Fruit fly (Drosophila melanogaster) whole organism, prepupa: ENCODE data around the gene Gclm.

Source experiments
- CG10631 ChIP-seq: fragments of 200-800 bp; sonication (Bioruptor generic); optimal IDR thresholded peaks from 2 replicates; lab custom pipeline; 2016; ENCODE audit warnings: missing biosample characterization, missing genetic modification characterization
- CG11294 ChIP-seq: fragments of 200-800 bp; sonication (Bioruptor generic); IDR thresholded peaks from 2 replicates; pipeline ENCODE4 v1.3.6; 2022; ENCODE audit warnings: missing biosample characterization, missing genetic modification characterization
- CG11762 ChIP-seq: fragments of 200-800 bp; sonication (Bioruptor generic); optimal IDR thresholded peaks from 3 replicates; lab custom pipeline; 2016; ENCODE audit warnings: missing biosample characterization, missing genetic modification characterization; ENCODE audit not compliant: insufficient read depth
- CG11902 ChIP-seq: fragments of 200-800 bp; sonication (Bioruptor generic); optimal IDR thresholded peaks from 3 replicates; lab custom pipeline; 2016; ENCODE audit warnings: missing biosample characterization, missing genetic modification characterization
- CG15336 ChIP-seq: fragments of 200-800 bp; sonication (Bioruptor generic); IDR thresholded peaks from 2 replicates; pipeline ENCODE4 v1.3.6; 2022; ENCODE audit warnings: missing biosample characterization, missing genetic modification characterization
- CG1621 ChIP-seq: fragments of 200-800 bp; sonication (Bioruptor generic); optimal IDR thresholded peaks from 3 replicates; lab custom pipeline; 2018; ENCODE audit warnings: missing biosample characterization, mild to moderate bottlenecking, missing genetic modification characterization
- CG16779 ChIP-seq: fragments of 200-800 bp; sonication (Bioruptor generic); optimal IDR thresholded peaks from 3 replicates; lab custom pipeline; 2017; ENCODE audit warnings: missing biosample characterization, mild to moderate bottlenecking, missing genetic modification characterization
- CG3032 ChIP-seq: fragments of 200-800 bp; optimal IDR thresholded peaks from 2 replicates; lab custom pipeline; 2019; ENCODE audit warnings: missing biosample characterization, mild to moderate bottlenecking, missing genetic modification characterization, moderate library complexity
- CG31627 ChIP-seq: fragments of 200-800 bp; sonication (Bioruptor generic); optimal IDR thresholded peaks from 3 replicates; lab custom pipeline; 2016; ENCODE audit warnings: missing biosample characterization, missing genetic modification characterization
- CG32006 ChIP-seq: fragments of 200-800 bp; sonication (Bioruptor generic); optimal IDR thresholded peaks from 3 replicates; lab custom pipeline; 2017; ENCODE audit warnings: missing biosample characterization, mild to moderate bottlenecking, missing genetic modification characterization
- CG34406 ChIP-seq: fragments of 200-800 bp; sonication (Bioruptor generic); optimal IDR thresholded peaks from 3 replicates; lab custom pipeline; 2016; ENCODE audit warnings: missing biosample characterization, missing genetic modification characterization
- CG3919 ChIP-seq: fragments of 200-800 bp; sonication (Bioruptor generic); optimal IDR thresholded peaks from 3 replicates; lab custom pipeline; 2016; ENCODE audit warnings: missing biosample characterization, missing genetic modification characterization
- CG6163 ChIP-seq: fragments of 200-800 bp; sonication (Bioruptor generic); IDR thresholded peaks from 3 replicates; pipeline ENCODE4 v1.3.6; 2022; ENCODE audit warnings: missing biosample characterization, missing genetic modification characterization
- CG6276 ChIP-seq: fragments of 200-800 bp; sonication (Bioruptor generic); optimal IDR thresholded peaks from 2 replicates; lab custom pipeline; 2017; ENCODE audit warnings: missing biosample characterization, mild to moderate bottlenecking, missing genetic modification characterization
- CG6792 ChIP-seq: fragments of 200-800 bp; sonication (Bioruptor generic); optimal IDR thresholded peaks from 3 replicates; lab custom pipeline; 2016; ENCODE audit warnings: missing biosample characterization, missing genetic modification characterization
- CG6808 ChIP-seq: fragments of 200-800 bp; sonication (Bioruptor generic); optimal IDR thresholded peaks from 3 replicates; lab custom pipeline; 2017; ENCODE audit warnings: missing biosample characterization, missing genetic modification characterization, mild to moderate bottlenecking, moderate library complexity, missing genetic modification reagents
- CG6854 ChIP-seq: fragments of 200-800 bp; sonication (Bioruptor generic); optimal IDR thresholded peaks from 2 replicates; lab custom pipeline; 2017; ENCODE audit warnings: missing biosample characterization, mild to moderate bottlenecking, missing genetic modification characterization
- CG8119 ChIP-seq: fragments of 200-800 bp; sonication (Bioruptor generic); IDR thresholded peaks from 3 replicates; pipeline ENCODE4 v1.3.6; 2022; ENCODE audit warnings: missing biosample characterization, missing genetic modification characterization
- CG8632 ChIP-seq: fragments of 200-800 bp; sonication (Bioruptor generic); optimal IDR thresholded peaks from 3 replicates; lab custom pipeline; 2016; ENCODE audit warnings: missing biosample characterization, missing genetic modification characterization
- CG9139 ChIP-seq: fragments of 200-800 bp; sonication (Bioruptor generic); optimal IDR thresholded peaks from 3 replicates; lab custom pipeline; 2017; ENCODE audit warnings: missing biosample characterization, mild to moderate bottlenecking, missing genetic modification characterization
- Eip75B ChIP-seq: fragments of 200-800 bp; sonication (Bioruptor generic); optimal IDR thresholded peaks from 3 replicates; lab custom pipeline; 2016; ENCODE audit warnings: missing biosample characterization, missing genetic modification characterization
- Eip78C ChIP-seq: fragments of 200-800 bp; sonication (Bioruptor generic); peaks from one replicate; lab custom pipeline; 2016; ENCODE audit warnings: missing biosample characterization, missing genetic modification characterization
- Gug ChIP-seq: fragments of 200-800 bp; sonication (Bioruptor generic); IDR thresholded peaks from 2 replicates; pipeline ENCODE4 v1.3.6; 2022; ENCODE audit warnings: missing biosample characterization, missing genetic modification characterization
- Hr39 ChIP-seq: fragments of 200-800 bp; sonication (Bioruptor generic); optimal IDR thresholded peaks from 2 replicates; lab custom pipeline; 2016; ENCODE audit warnings: missing biosample characterization, missing genetic modification characterization
- Hr4 ChIP-seq: fragments of 200-800 bp; sonication (Bioruptor generic); optimal IDR thresholded peaks from 3 replicates; lab custom pipeline; 2016; ENCODE audit warnings: missing biosample characterization, missing genetic modification characterization
- Lpt ChIP-seq: fragments of 200-800 bp; sonication (Bioruptor generic); optimal IDR thresholded peaks from 3 replicates; lab custom pipeline; 2016; ENCODE audit warnings: missing biosample characterization, missing genetic modification characterization
- Met ChIP-seq: fragments of 200-800 bp; sonication (Bioruptor generic); optimal IDR thresholded peaks from 3 replicates; lab custom pipeline; 2016; ENCODE audit warnings: missing biosample characterization, missing genetic modification characterization
- OdsH ChIP-seq: fragments of 200-800 bp; sonication (Bioruptor generic); optimal IDR thresholded peaks from 3 replicates; lab custom pipeline; 2016; ENCODE audit warnings: missing biosample characterization, missing genetic modification characterization
- Sox14 ChIP-seq: fragments of 200-800 bp; sonication (Bioruptor generic); optimal IDR thresholded peaks from 3 replicates; lab custom pipeline; 2016; ENCODE audit warnings: missing biosample characterization, missing genetic modification characterization
- achi ChIP-seq: fragments of 200-800 bp; sonication (Bioruptor generic); optimal IDR thresholded peaks from 3 replicates; lab custom pipeline; 2016; ENCODE audit warnings: missing biosample characterization, missing genetic modification characterization
- acj6 ChIP-seq: fragments of 200-800 bp; sonication (Bioruptor generic); optimal IDR thresholded peaks from 3 replicates; lab custom pipeline; 2016; ENCODE audit warnings: missing biosample characterization, missing genetic modification characterization
- dac ChIP-seq: fragments of 200-800 bp; sonication (Bioruptor generic); optimal IDR thresholded peaks from 2 replicates; lab custom pipeline; 2017; ENCODE audit warnings: missing biosample characterization, mild to moderate bottlenecking, missing genetic modification characterization
- eg ChIP-seq: fragments of 200-800 bp; sonication (Bioruptor generic); IDR thresholded peaks from 3 replicates; pipeline ENCODE4 v1.3.6; 2022; ENCODE audit warnings: missing biosample characterization, missing genetic modification characterization
- fd59A ChIP-seq: fragments of 200-800 bp; sonication (Bioruptor generic); optimal IDR thresholded peaks from 2 replicates; lab custom pipeline; 2017; ENCODE audit warnings: missing biosample characterization, mild to moderate bottlenecking, missing genetic modification characterization, missing genetic modification reagents
- fd85E ChIP-seq: fragments of 200-800 bp; sonication (Bioruptor generic); optimal IDR thresholded peaks from 3 replicates; lab custom pipeline; 2016; ENCODE audit warnings: missing biosample characterization, missing genetic modification characterization
- fkh ChIP-seq: fragments of 200-800 bp; sonication (Bioruptor generic); optimal IDR thresholded peaks from 3 replicates; lab custom pipeline; 2017; ENCODE audit warnings: missing biosample characterization, mild to moderate bottlenecking, missing genetic modification characterization, moderate library complexity
- lz ChIP-seq: fragments of 200-800 bp; sonication (Bioruptor generic); optimal IDR thresholded peaks from 3 replicates; lab custom pipeline; 2016; ENCODE audit warnings: missing biosample characterization, missing genetic modification characterization
- net ChIP-seq: fragments of 200-800 bp; sonication (Bioruptor generic); optimal IDR thresholded peaks from 3 replicates; lab custom pipeline; 2016; ENCODE audit warnings: missing biosample characterization, missing genetic modification characterization
- pdm3 ChIP-seq: fragments of 200-800 bp; sonication (Bioruptor generic); optimal IDR thresholded peaks from 3 replicates; lab custom pipeline; 2016; ENCODE audit warnings: missing biosample characterization, missing genetic modification characterization
- salr ChIP-seq, 2 experiments: fragments of 200-800 bp; sonication (Bioruptor generic); optimal IDR thresholded peaks; 3 replicates each; lab custom pipeline; 2016 to 2018; ENCODE audit warnings: missing biosample characterization in 2 of 2, missing genetic modification characterization in 2 of 2, mild to moderate bottlenecking in 1 of 2
- ss ChIP-seq, 2 experiments: fragments of 200-800 bp; sonication (Bioruptor generic); optimal IDR thresholded peaks; 2 replicates in 1 of 2; 3 replicates in 1 of 2; lab custom pipeline; 2017 to 2018; ENCODE audit warnings: mild to moderate bottlenecking in 2 of 2, missing biosample characterization in 2 of 2, missing genetic modification characterization in 2 of 2, moderate library complexity in 1 of 2
- topi ChIP-seq: fragments of 200-800 bp; sonication (Bioruptor generic); optimal IDR thresholded peaks from 3 replicates; lab custom pipeline; 2016; ENCODE audit warnings: missing biosample characterization, missing genetic modification characterization

Gclm gene

dm6 chr3R:22667284-22667958, 18.9 kb downstream of the Gclm start (continued):
- TF ChIP-seq CG6854 (peak; percentile 65), CG31627 (GFP tag; lab: Kevin White, UChicago) (peak; percentile 95), CG6276 (GFP tag; lab: Kevin White, UChicago) (peak; percentile 91), CG6808 (GFP tag; lab: Kevin White, UChicago) (peak; percentile 97), Hr4 (GFP tag; lab: Kevin White, UChicago) (peak; percentile 95), dac (peak; percentile 77), fd85E (GFP tag; lab: Kevin White, UChicago) (peak; percentile 76), Lpt (GFP tag; lab: Kevin White, UChicago) (peak; percentile 95), pdm3 (GFP tag; lab: Kevin White, UChicago) (peak; percentile 97)
- TF ChIP-seq, all 60 proteins: peak for 58

- no peak for TF ChIP-seq CG8632 (GFP tag; lab: Kevin White, UChicago)
- TF ChIP-seq CG11294 = no peak
- no peak for TF ChIP-seq CG11762 (GFP tag; lab: Kevin White, UChicago)
- TF ChIP-seq Eip75B (GFP tag; lab: Kevin White, UChicago) = peak; percentile 21
- peak; percentile 12 for TF ChIP-seq CG1621 (tag; lab: Kevin White, UChicago)
- peak; percentile 42; the same call in 1 of the 3 replicates for TF ChIP-seq CG6163 (GFP tag; lab: Robert Waterston, UW)
- TF ChIP-seq CG9139 (GFP tag; lab: Kevin White, UChicago) = peak; percentile 14
- TF ChIP-seq eg (GFP tag; lab: Robert Waterston, UW) = 0 out of 3 replicates have a peak, but pooled peaks have one; percentile 43
- no peak for TF ChIP-seq topi
- TF ChIP-seq Eip78C = peak; percentile 70
- TF ChIP-seq Lpt (GFP tag; lab: Kevin White, UChicago) = no peak
- TF ChIP-seq, all 60 proteins: peak for 6
Measured at dm6 chr3R:22666449-22667283, 19.6 kb downstream of the Gclm start.

- peak; percentile 76 for TF ChIP-seq Gug
- no peak for TF ChIP-seq ss (GFP tag; optimal IDR thresholded peaks at IDR 0.05; lab: Kevin White, UChicago)
- TF ChIP-seq salr (GFP tag; optimal IDR thresholded peaks at IDR 0.05; lab: Kevin White, UChicago) = peak in 1 of 2 experiments; percentile 69
- TF ChIP-seq net (GFP tag; lab: Kevin White, UChicago) = peak; percentile 75
- TF ChIP-seq CG16779 = no peak
- peak; percentile 92 for TF ChIP-seq CG8119 (GFP tag; lab: Robert Waterston, UW)
- peak; percentile 87 for TF ChIP-seq Eip78C
- TF ChIP-seq CG3032 (tag; lab: Kevin White, UChicago) = no peak
- TF ChIP-seq CG1621 (tag; lab: Kevin White, UChicago) = no peak
- TF ChIP-seq Lpt (GFP tag; lab: Kevin White, UChicago) = peak; percentile 61
- TF ChIP-seq acj6 = peak; percentile 66
- peak; percentile 65 for TF ChIP-seq CG11294
- TF ChIP-seq Met (GFP tag; lab: Kevin White, UChicago) = no peak
- peak; percentile 10 for TF ChIP-seq lz (GFP tag; lab: Kevin White, UChicago)
- TF ChIP-seq CG6163 (GFP tag; lab: Robert Waterston, UW) = peak; percentile 84
- peak; percentile 90 for TF ChIP-seq CG15336 (GFP tag; lab: Robert Waterston, UW)
- TF ChIP-seq CG34406 (GFP tag; lab: Kevin White, UChicago) = peak; percentile 38
- TF ChIP-seq CG8632 (GFP tag; lab: Kevin White, UChicago) = peak; percentile 26
- peak; percentile 20 for TF ChIP-seq Eip75B (GFP tag; lab: Kevin White, UChicago)
- peak; percentile 87 for TF ChIP-seq dac
- peak; percentile 92 for TF ChIP-seq Hr4 (GFP tag; lab: Kevin White, UChicago)
- peak; percentile 49 for TF ChIP-seq CG6792
- TF ChIP-seq achi = peak; percentile 70
- peak; percentile 94 for TF ChIP-seq CG32006
- TF ChIP-seq eg (GFP tag; lab: Robert Waterston, UW) = peak; percentile 83
- TF ChIP-seq topi = peak; percentile 1
- TF ChIP-seq fkh (GFP tag; lab: Kevin White, UChicago) = no peak
- peak; percentile 67 for TF ChIP-seq CG3919
- TF ChIP-seq CG11902 = no peak
- peak; percentile 59 for TF ChIP-seq Sox14
- TF ChIP-seq fd85E (GFP tag; lab: Kevin White, UChicago) = no peak
- TF ChIP-seq Hr39 (GFP tag; lab: Kevin White, UChicago) = peak; percentile 13
- TF ChIP-seq CG11762 (GFP tag; lab: Kevin White, UChicago) = peak; percentile 5
- TF ChIP-seq pdm3 (GFP tag; lab: Kevin White, UChicago) = peak; percentile 77
- peak; percentile 56 for TF ChIP-seq CG10631 (GFP tag; lab: Kevin White, UChicago)
- TF ChIP-seq CG31627 (GFP tag; lab: Kevin White, UChicago) = peak; percentile 30
- peak; percentile 75 for TF ChIP-seq OdsH (GFP tag; lab: Kevin White, UChicago)
- peak; percentile 12 for TF ChIP-seq fd59A (GFP tag; lab: Kevin White, UChicago)
Measured at dm6 chr3R:22664274-22664673, 22.0 kb downstream of the Gclm start.
